Worm (Caenorhabditis elegans): ENCODE measurements around the gene F29B9.5.
A peak's percentile ranks its signal among the peaks of the same experiment; 100 is the strongest.

F29B9.5 gene

DNA sequence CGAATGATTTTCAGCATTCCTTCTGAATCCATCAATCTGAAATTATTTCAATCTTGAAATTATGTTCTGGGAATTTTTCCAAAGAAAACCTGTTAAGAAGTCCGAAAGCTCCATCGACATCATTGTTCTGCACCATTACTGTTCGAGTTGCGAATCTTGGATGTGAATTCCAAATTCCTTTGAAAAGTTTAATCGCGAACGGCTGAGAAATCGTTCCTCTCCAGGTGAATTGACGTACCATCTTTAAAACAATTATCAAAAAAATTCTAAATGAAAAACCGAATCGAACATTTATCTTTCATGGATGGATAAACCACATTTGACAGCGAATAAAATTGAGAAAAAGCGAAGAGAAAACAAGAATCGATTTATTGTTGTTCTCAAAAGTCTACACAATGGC lies 7.1 kb downstream of the F29B9.5 start, which contains the start of gene mrps-21:
TSS of gene mrps-21 (minus strand) at position 241 of the 400 bp plus-strand sequence.
- TF ChIP-seq pha-4 (tag; optimal IDR thresholded peaks at IDR 0.05) (no peak), nhr-28 (tag; optimal IDR thresholded peaks at IDR 0.05) (no peak), lin-32 (GFP tag; optimal IDR thresholded peaks at IDR 0.05) (no peak), snpc-4 (tag; optimal IDR thresholded peaks at IDR 0.05) (no peak), tbx-8 (GFP tag; optimal IDR thresholded peaks at IDR 0.05) (no peak), ham-2 (GFP tag; optimal IDR thresholded peaks at IDR 0.05) (no peak), nhr-76 (tag; optimal IDR thresholded peaks at IDR 0.05) (no peak), mab-5 (tag; optimal IDR thresholded peaks at IDR 0.05) (no peak), unc-120 (tag; optimal IDR thresholded peaks at IDR 0.05; ENCODE audit: poor library complexity, severe bottlenecking) (no peak), unc-39 (tag; optimal IDR thresholded peaks at IDR 0.05) (no peak), mep-1 (tag; optimal IDR thresholded peaks at IDR 0.05) (no peak), cnd-1 (tag; optimal IDR thresholded peaks at IDR 0.05) (no peak), bed-3 (GFP tag; optimal IDR thresholded peaks at IDR 0.05) (no peak), ceh-39 (tag; optimal IDR thresholded peaks at IDR 0.05) (no peak), mls-2 (tag; optimal IDR thresholded peaks at IDR 0.05) (no peak), hlh-1 (tag; optimal IDR thresholded peaks at IDR 0.05) (no peak), sptf-1 (tag; optimal IDR thresholded peaks at IDR 0.05) (no peak), elt-3 (tag; optimal IDR thresholded peaks at IDR 0.05) (no peak), ztf-11 (tag; optimal IDR thresholded peaks at IDR 0.05) (no peak)

DNA sequence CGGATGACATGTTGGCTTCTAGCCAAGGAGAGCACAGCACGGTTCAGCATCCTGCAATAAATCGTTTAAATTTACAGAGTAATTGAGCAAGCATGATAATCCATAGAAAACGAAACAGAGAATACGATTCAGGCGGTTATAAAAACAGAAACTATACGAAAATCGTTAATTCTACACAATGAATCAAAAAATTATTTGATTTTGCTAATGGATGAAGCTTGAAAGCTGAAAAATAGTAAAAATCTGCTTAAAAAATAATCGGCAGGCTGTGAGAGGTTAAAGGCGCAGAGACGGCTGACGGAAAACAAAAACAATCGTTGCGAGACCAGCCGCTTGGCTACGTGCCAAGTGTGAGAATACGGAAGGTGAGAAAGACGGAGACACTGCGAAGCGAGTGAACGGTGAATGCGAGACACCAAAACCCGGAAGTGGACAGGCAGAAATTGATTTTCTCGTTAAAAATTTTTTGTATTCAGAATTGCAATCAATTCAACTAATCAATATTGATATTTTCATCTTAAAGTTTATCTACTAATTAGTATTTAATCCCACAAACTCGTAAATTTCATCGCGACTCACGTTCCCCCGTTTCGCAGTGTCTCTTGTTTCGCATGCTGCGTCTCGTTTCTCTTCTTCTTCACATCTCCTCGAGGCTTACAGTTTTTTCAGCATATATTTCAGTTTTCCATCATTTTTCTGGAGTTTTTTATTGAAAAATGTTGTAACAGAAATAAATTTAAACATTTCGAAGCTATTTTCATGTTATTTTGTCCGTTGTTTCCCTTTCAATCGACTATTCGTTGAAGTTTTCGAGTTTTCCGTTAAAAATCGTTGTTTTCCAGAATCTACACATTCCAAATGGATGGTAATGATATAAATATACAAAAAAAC lies 8.2 kb downstream of the F29B9.5 start, which contains the start of the genes F29B9.11 and jmjd-1.2:
TSS of gene F29B9.11 (minus strand) at position 51 of the 891 bp plus-strand sequence.
TSS of gene jmjd-1.2 (plus strand) at position 841 of the 891 bp plus-strand sequence.
- TF ChIP-seq lsy-2 (tag; optimal IDR thresholded peaks at IDR 0.05) (peak; percentile 68), cnd-1 (tag; optimal IDR thresholded peaks at IDR 0.05) (peak; percentile 75), ceh-39 (tag; optimal IDR thresholded peaks at IDR 0.05) (peak; percentile 34), snpc-4 (tag; optimal IDR thresholded peaks at IDR 0.05) (no peak), nhr-2 (tag; optimal IDR thresholded peaks at IDR 0.05) (no peak), ces-1 (GFP tag; optimal IDR thresholded peaks at IDR 0.05) (peak; percentile 70), lin-32 (GFP tag; optimal IDR thresholded peaks at IDR 0.05) (peak; percentile 55), nhr-237 (tag; optimal IDR thresholded peaks at IDR 0.05) (peak; percentile 89), pha-4 (tag; optimal IDR thresholded peaks at IDR 0.05) (peak; percentile 28), lin-13 (tag; optimal IDR thresholded peaks at IDR 0.05) (peak; percentile 75), elt-3 (tag; optimal IDR thresholded peaks at IDR 0.05) (no peak), drap-1 (GFP tag; optimal IDR thresholded peaks at IDR 0.05) (peak; percentile 77), ham-2 (GFP tag; optimal IDR thresholded peaks at IDR 0.05) (peak; percentile 61), unc-39 (tag; optimal IDR thresholded peaks at IDR 0.05) (no peak), bed-3 (GFP tag; optimal IDR thresholded peaks at IDR 0.05) (peak; percentile 47), zip-8 (tag; optimal IDR thresholded peaks at IDR 0.05) (no peak), ceh-43 (GFP tag; optimal IDR thresholded peaks at IDR 0.05) (peak; percentile 5), blmp-1 (tag; optimal IDR thresholded peaks at IDR 0.05) (no peak), hlh-1 (tag; optimal IDR thresholded peaks at IDR 0.05) (peak; percentile 22), ceh-83 (GFP tag; optimal IDR thresholded peaks at IDR 0.05) (peak; percentile 60), M03D4.4 (tag; optimal IDR thresholded peaks at IDR 0.05) (no peak), ztf-11 (tag; optimal IDR thresholded peaks at IDR 0.05) (no peak), nhr-28 (tag; optimal IDR thresholded peaks at IDR 0.05) (no peak), sptf-1 (tag; optimal IDR thresholded peaks at IDR 0.05) (peak; percentile 80), sem-2 (GFP tag; optimal IDR thresholded peaks at IDR 0.05) (peak; percentile 48), unc-120 (tag; optimal IDR thresholded peaks at IDR 0.05; ENCODE audit: poor library complexity, severe bottlenecking) (peak; percentile 30), nhr-76 (tag; optimal IDR thresholded peaks at IDR 0.05) (no peak), unc-62 (GFP tag; optimal IDR thresholded peaks at IDR 0.05) (no peak), flh-1 (GFP tag; optimal IDR thresholded peaks at IDR 0.05) (no peak), mep-1 (tag; optimal IDR thresholded peaks at IDR 0.05) (peak; percentile 77), mls-2 (tag; optimal IDR thresholded peaks at IDR 0.05) (peak; percentile 77), elt-1 (tag; optimal IDR thresholded peaks at IDR 0.05; ENCODE audit: borderline replicate concordance, insufficient read depth) (no peak), nhr-12 (tag; optimal IDR thresholded peaks at IDR 0.05) (no peak), tbx-8 (GFP tag; optimal IDR thresholded peaks at IDR 0.05) (peak; percentile 57), mab-5 (tag; optimal IDR thresholded peaks at IDR 0.05) (no peak)

Measured in whole organism, mixed stage, embryonic.